Fruit fly (Drosophila melanogaster) whole organism, adult: ENCODE data around the gene CG6026.

ENCODE experiments used
- CG11617 ChIP-seq: fragments of 200-800 bp; sonication (Bioruptor generic); optimal IDR thresholded peaks from 2 replicates; lab custom pipeline; 2017; ENCODE audit warnings: mild to moderate bottlenecking, missing biosample characterization, missing genetic modification reagents, missing genetic modification characterization
- CG12768 ChIP-seq: fragments of 200-800 bp; sonication (Bioruptor generic); optimal IDR thresholded peaks from 2 replicates; lab custom pipeline; 2017; ENCODE audit warnings: missing biosample characterization, missing genetic modification characterization, mild to moderate bottlenecking, moderate library complexity, missing genetic modification reagents
- CG14711 ChIP-seq: fragments of 200-800 bp; sonication (Bioruptor generic); optimal IDR thresholded peaks from 2 replicates; lab custom pipeline; 2018; ENCODE audit warnings: missing biosample characterization, mild to moderate bottlenecking, missing genetic modification characterization, moderate library complexity
- CG1620 ChIP-seq: fragments of 200-800 bp; sonication (Bioruptor generic); optimal IDR thresholded peaks from 2 replicates; lab custom pipeline; 2016; ENCODE audit warnings: missing biosample characterization, missing genetic modification characterization
- CG5204 ChIP-seq: fragments of 200-800 bp; sonication (Bioruptor generic); optimal IDR thresholded peaks from 2 replicates; lab custom pipeline; 2016; ENCODE audit warnings: missing biosample characterization, missing genetic modification characterization
- Clk ChIP-seq: fragments of 200-800 bp; sonication (Bioruptor generic); optimal IDR thresholded peaks from 2 replicates; lab custom pipeline; 2017; ENCODE audit warnings: missing biosample characterization, missing genetic modification characterization
- Crg-1 ChIP-seq: fragments of 200-800 bp; sonication (Bioruptor generic); optimal IDR thresholded peaks from 2 replicates; lab custom pipeline; 2016; ENCODE audit warnings: missing biosample characterization, missing genetic modification characterization
- Hr96 ChIP-seq: fragments of 200-800 bp; sonication (Bioruptor generic); optimal IDR thresholded peaks from 2 replicates; lab custom pipeline; 2016; ENCODE audit warnings: missing biosample characterization, missing genetic modification characterization
- Mnt ChIP-seq: fragments of 200-800 bp; sonication (Bioruptor generic); optimal IDR thresholded peaks from 2 replicates; lab custom pipeline; 2016; ENCODE audit warnings: missing biosample characterization, mild to moderate bottlenecking, missing genetic modification characterization
- cnc ChIP-seq, 2 experiments: fragments of >200 bp; optimal IDR thresholded peaks; 2 replicates each; lab custom pipeline; 2017
- kay ChIP-seq: fragments of 200-800 bp; sonication (Bioruptor generic); peaks from one replicate; lab custom pipeline; 2016; ENCODE audit warnings: missing biosample characterization, missing genetic modification characterization, borderline replicate concordance
- tj ChIP-seq: fragments of 200-800 bp; sonication (Bioruptor generic); optimal IDR thresholded peaks from 3 replicates; lab custom pipeline; 2017; ENCODE audit warnings: missing biosample characterization, mild to moderate bottlenecking, missing genetic modification characterization, moderate library complexity
- toe ChIP-seq: fragments of 200-800 bp; sonication (Bioruptor generic); optimal IDR thresholded peaks from 2 replicates; lab custom pipeline; 2016; ENCODE audit warnings: missing biosample characterization, missing genetic modification characterization

DNA sequence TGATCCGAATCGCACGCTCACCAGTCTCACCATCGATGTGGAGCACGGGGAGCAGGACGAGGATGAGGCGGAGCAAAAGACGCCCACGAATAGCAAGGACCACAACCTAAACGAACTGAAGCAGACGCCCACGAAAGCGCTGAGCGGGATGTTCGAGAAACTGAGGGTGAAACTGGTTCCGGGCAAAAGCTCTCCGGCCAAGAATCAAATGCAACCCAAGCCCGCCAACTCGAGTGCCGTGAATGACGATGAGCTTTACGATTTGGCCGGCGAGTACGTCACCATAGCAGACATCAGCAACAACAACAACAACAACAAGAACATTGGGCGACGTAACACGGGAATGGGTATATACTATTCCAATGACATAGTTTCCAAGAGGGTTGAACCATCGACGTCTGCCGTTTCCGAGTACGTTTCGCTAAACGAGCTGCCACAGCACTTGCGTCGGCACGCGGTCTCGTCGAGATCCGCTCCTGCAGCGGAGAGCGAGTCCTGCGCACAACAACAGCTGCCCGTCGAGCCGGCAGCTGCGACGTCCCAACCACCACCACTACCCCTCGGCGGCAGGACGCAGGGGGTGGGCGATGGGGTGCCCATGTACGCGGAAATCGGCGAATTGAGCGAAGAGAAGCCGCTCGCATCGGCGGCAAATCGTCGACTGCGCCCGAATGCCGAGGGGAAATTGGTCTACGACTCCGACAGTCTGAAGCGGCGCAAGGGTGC, 15.9 kb upstream of the CG6026 start:
- no peak for TF ChIP-seq toe (GFP tag; lab: Kevin White, UChicago)
- no peak for TF ChIP-seq Hr96 (GFP tag; lab: Kevin White, UChicago)
- no peak for TF ChIP-seq CG5204 (GFP tag; lab: Kevin White, UChicago)
- TF ChIP-seq Crg-1 (GFP tag; lab: Kevin White, UChicago), result no peak
- no peak for TF ChIP-seq CG14711
- no peak for TF ChIP-seq CG1620 (GFP tag; lab: Kevin White, UChicago)
- TF ChIP-seq Mnt (GFP tag; lab: Kevin White, UChicago), result no peak
- no peak for TF ChIP-seq tj (GFP tag; lab: Kevin White, UChicago)
- no peak for TF ChIP-seq Clk (GFP tag; lab: Kevin White, UChicago)
- TF ChIP-seq cnc (optimal IDR thresholded peaks at IDR 0.05; lab: Kevin White, UChicago), result no peak
- TF ChIP-seq CG12768 (GFP tag; lab: Kevin White, UChicago), result no peak
- TF ChIP-seq CG11617 (GFP tag; lab: Kevin White, UChicago), result no peak
- no peak for TF ChIP-seq kay
